Worm (Caenorhabditis elegans) whole organism, midembryonic: ENCODE measurements around the gene clec-166.

Experiments used
- T22C8.4 ChIP-seq: fragments of 200-800 bp; sonication (Bioruptor generic); IDR thresholded peaks from 2 replicates; pipeline ENCODE4 v1.3.6; 2022; ENCODE audit warnings: missing genetic modification characterization, missing compliant biosample characterization
- cog-1 ChIP-seq: sonication (generic microtip); optimal IDR thresholded peaks from 2 replicates; lab custom pipeline; 2016; ENCODE audit warnings: missing genetic modification characterization, missing compliant biosample characterization
- flt-1 ChIP-seq: fragments of 200-800 bp; sonication (Bioruptor generic); IDR thresholded peaks from 2 replicates; pipeline ENCODE4 v1.3.6; 2022; ENCODE audit warnings: missing genetic modification characterization, missing compliant biosample characterization
- klf-2 ChIP-seq: fragments of 200-800 bp; sonication (Bioruptor generic); conservative IDR thresholded peaks from 2 replicates; pipeline ENCODE4 v1.3.6; 2022; ENCODE audit warnings: missing genetic modification reagents, missing genetic modification characterization, missing compliant biosample characterization
- med-1 ChIP-seq: sonication (generic microtip); optimal IDR thresholded peaks from 2 replicates; lab custom pipeline; 2017; ENCODE audit warnings: missing genetic modification characterization, mild to moderate bottlenecking, missing compliant biosample characterization, antibody characterized with exemption, missing genetic modification reagents; ENCODE audit not compliant: insufficient read depth
- ref-1 ChIP-seq: fragments of 200-800 bp; sonication (Bioruptor generic); conservative IDR thresholded peaks from 2 replicates; pipeline ENCODE4 v1.3.6; 2022; ENCODE audit warnings: missing genetic modification reagents, missing genetic modification characterization, missing compliant biosample characterization
- tab-1 ChIP-seq: fragments of 200-800 bp; sonication (Bioruptor generic); IDR thresholded peaks from 2 replicates; pipeline ENCODE4 v1.3.6; 2022; ENCODE audit warnings: missing genetic modification characterization, missing compliant biosample characterization
- ztf-23 ChIP-seq: fragments of 200-800 bp; sonication (Bioruptor generic); IDR thresholded peaks from 2 replicates; pipeline ENCODE4 v1.3.6; 2022; ENCODE audit warnings: missing genetic modification reagents, missing genetic modification characterization, missing compliant biosample characterization
- ztf-29 ChIP-seq: fragments of 200-800 bp; sonication (Bioruptor generic); IDR thresholded peaks from 2 replicates; pipeline ENCODE4 v1.3.6; 2022; ENCODE audit warnings: missing genetic modification reagents, missing genetic modification characterization, missing compliant biosample characterization

The clec-166 gene

DNA sequence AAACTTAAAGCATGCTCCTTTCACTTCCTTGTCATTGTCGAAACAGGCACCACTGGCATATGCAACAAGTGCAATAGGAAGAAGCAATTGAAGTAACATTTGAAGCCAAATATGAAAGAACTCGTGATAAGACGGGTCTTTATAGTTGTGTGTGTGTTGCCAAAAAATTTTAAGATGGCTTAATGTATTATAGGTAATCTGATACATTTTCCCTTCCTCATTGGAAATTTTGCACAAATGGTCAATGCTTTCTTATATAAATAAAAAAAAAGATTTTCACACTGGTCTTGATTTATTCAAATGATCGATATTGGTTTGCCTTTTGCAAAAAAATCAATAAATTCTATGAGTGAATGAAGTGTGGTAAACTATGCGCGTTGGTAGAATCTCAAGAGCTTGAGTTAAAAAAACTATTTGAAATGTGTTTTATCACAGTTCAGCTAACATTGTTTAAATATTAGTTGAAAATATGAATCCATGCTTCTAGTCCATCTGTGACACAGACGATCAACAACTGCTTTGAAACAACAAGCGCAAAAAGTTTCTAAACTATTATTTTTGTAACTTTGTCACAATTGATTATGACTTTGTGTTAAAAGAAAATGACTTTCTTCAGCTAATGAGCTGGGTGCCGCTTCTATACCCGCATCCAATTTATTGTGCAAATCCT is at the start of gene clec-166, which contains the start of gene F38A1.6:
Gene clec-166, minus strand, starts transcription at position 101 of the 670 bp plus-strand sequence.
Gene F38A1.6, plus strand, starts transcription at position 620 of the 670 bp plus-strand sequence.
- TF ChIP-seq T22C8.4: no peak
- TF ChIP-seq flt-1: no peak
- TF ChIP-seq ref-1: no peak
- TF ChIP-seq med-1 (GFP tag; lab: Kevin White, UChicago): no peak
- no peak for TF ChIP-seq cog-1 (tag; lab: Kevin White, UChicago)
- TF ChIP-seq klf-2 (GFP tag; lab: Robert Waterston, UW): no peak
- no peak for TF ChIP-seq tab-1
- no peak for TF ChIP-seq ztf-23 (GFP tag; lab: Robert Waterston, UW)
- TF ChIP-seq ztf-29 (GFP tag; lab: Robert Waterston, UW): no peak

DNA sequence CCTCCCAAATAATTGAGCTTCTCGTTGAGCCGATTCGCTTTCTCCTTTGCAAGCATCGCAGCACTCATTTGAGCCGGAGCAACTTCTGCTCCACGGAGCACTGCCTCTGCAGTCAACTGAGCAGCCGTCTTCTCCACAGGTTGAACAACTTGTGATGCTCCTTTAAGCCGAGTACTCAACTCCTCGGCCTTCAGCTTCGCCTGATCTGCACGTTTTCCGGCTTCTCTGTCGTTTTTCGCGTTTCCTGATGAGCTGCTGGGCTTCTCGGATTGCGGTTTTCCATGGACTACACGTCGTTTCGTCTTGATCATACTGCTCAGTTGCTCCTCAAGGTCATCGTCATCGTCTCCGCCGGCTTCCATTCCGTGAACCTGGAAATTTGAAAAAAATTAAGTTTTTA is 47.8 kb upstream of the clec-166 start:
- TF ChIP-seq ztf-29 (GFP tag; lab: Robert Waterston, UW) (no peak), flt-1 (no peak), med-1 (GFP tag; lab: Kevin White, UChicago) (no peak), ztf-23 (GFP tag; lab: Robert Waterston, UW) (no peak), cog-1 (tag; lab: Kevin White, UChicago) (no peak), klf-2 (GFP tag; lab: Robert Waterston, UW) (no peak), tab-1 (no peak), ref-1 (no peak), T22C8.4 (no peak)

DNA sequence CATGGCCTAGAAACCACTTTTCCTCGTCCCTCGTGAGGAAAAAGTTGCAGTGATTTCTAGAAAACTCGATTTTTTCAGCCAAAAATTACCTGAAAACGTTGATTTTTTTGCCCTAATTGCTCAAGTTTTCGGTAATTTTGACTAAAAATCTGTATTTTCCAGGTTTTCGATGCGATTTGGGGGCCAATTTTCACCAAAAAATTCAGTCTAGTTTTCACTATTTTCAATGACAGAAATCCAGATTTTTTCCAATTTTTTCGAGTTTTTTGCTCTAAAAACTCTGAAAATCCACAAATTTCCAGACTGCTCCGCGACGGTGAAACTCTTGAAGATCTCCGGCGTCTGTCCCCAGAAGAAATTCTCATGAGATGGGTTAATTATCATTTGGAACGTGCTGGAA is 38.2 kb upstream of the clec-166 start, which contains the start of gene plst-1:
Gene plst-1, plus strand, starts transcription at position 301 of the 400 bp plus-strand sequence.
- no peak for TF ChIP-seq ztf-23 (GFP tag; lab: Robert Waterston, UW)
- no peak for TF ChIP-seq tab-1
- no peak for TF ChIP-seq klf-2 (GFP tag; lab: Robert Waterston, UW)
- no peak for TF ChIP-seq med-1 (GFP tag; lab: Kevin White, UChicago)
- no peak for TF ChIP-seq ref-1
- TF ChIP-seq flt-1: no peak
- TF ChIP-seq ztf-29 (GFP tag; lab: Robert Waterston, UW): no peak
- TF ChIP-seq cog-1 (tag; lab: Kevin White, UChicago): no peak
- no peak for TF ChIP-seq T22C8.4

DNA sequence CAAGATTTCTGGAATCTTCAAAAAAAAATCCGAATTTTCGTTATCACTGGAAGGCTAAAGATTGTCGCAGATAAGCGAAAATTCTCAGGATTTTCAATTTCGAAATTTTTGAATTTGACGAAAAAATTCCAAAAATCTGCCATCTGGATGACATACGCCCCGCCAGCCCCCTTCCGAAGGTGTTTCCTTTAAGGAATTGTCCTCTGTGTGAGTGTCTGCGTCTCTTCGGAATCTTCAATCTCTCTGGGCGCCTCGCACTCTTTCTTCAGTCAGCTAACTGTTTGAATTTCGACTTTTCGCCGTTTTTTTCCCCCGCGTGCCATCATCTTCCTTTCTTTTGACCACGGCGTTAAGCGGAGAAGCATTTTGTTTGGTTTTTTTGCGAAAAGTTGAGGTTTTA is 35.4 kb upstream of the clec-166 start:
- TF ChIP-seq T22C8.4 (no peak), klf-2 (GFP tag; lab: Robert Waterston, UW) (no peak), med-1 (GFP tag; lab: Kevin White, UChicago) (no peak), ref-1 (no peak), cog-1 (tag; lab: Kevin White, UChicago) (no peak), ztf-29 (GFP tag; lab: Robert Waterston, UW) (no peak), ztf-23 (GFP tag; lab: Robert Waterston, UW) (no peak), flt-1 (no peak), tab-1 (no peak)

DNA sequence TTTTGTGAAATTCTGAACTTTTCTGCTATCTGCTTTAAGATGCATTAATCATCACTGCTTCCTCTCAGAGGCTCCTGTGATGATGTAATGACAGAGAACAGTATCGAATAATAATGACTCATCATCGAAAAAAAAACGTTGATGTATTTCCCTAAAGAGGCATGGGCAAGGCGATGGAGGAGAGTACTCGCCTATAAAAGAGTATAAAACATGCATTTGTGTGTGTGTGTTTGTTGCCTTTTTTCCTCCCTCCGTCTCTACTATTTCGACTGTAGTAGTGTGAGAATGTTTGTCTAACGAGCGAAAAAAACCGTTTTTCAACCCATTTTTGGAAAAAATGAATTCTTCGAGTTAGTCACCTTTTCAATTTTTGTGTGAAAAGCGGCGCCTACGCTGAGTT is 33.7 kb upstream of the clec-166 start:
- no peak for TF ChIP-seq tab-1
- no peak for TF ChIP-seq cog-1 (tag; lab: Kevin White, UChicago)
- no peak for TF ChIP-seq ref-1

DNA sequence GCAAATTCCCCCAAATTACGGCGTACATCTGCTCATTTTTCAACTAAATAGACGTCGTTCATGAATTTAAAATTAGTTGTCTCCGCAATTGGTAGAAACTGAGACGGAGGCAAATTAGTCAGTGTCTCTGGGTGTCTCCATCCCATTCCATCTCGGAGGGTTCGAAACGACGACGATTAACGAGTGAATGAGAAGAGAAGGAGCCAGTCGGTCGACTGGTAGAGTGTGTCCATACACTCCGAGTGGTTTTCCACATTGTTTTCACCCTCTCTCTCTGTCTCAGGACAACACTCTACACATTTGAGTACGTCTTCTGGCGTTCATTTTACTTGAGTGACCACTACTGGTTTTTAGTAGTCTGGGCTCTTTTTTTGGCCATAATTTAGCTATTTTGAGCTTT is 27.8 kb upstream of the clec-166 start:
- TF ChIP-seq med-1 (GFP tag; lab: Kevin White, UChicago): no peak
- no peak for TF ChIP-seq ztf-29 (GFP tag; lab: Robert Waterston, UW)
- no peak for TF ChIP-seq ref-1
- TF ChIP-seq T22C8.4: no peak
- TF ChIP-seq klf-2 (GFP tag; lab: Robert Waterston, UW): no peak
- no peak for TF ChIP-seq ztf-23 (GFP tag; lab: Robert Waterston, UW)
- no peak for TF ChIP-seq flt-1
- TF ChIP-seq cog-1 (tag; lab: Kevin White, UChicago): no peak
- no peak for TF ChIP-seq tab-1

DNA sequence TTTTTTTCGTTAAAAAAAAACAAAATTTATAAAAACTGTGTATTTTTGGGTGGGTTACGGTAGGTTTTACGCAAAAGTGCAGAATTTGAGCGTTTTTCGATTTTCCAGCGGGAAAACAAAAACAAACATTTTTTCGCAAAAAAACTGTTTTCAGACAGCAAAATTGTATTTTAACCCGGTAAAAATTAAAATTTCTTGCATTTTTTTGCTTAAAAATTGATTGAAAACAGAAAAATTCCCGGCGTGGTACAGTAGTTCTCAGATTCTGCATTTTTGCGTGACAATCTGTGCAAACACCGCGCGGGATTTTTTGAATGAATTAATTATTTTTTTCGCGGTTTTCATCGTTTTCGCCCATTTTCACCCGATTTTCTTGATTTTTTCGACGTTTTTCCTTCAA is 25.9 kb upstream of the clec-166 start:
- TF ChIP-seq klf-2 (GFP tag; lab: Robert Waterston, UW) (no peak), flt-1 (no peak), ztf-23 (GFP tag; lab: Robert Waterston, UW) (no peak)

DNA sequence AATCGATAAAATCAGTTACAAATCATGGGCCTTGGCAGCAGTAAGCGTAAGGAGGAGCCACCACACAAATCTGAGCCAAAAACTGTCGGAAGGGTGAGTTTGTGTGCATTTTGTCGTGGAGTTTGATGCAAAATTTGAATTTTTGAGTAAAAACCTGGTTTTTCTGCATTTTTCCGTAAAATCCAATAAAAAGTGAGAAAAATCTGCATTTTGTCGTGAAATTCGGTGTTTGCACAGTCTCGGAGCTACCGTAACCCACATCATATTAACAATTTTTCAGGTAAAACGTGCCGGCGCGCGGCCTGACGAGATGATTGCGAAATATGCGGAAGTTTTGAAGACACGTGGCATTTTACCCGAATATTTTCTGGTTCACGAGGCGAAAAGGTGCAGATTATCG is 24.8 kb upstream of the clec-166 start:
- TF ChIP-seq ref-1 (no peak), T22C8.4 (no peak), klf-2 (GFP tag; lab: Robert Waterston, UW) (no peak), cog-1 (tag; lab: Kevin White, UChicago) (no peak), tab-1 (no peak), flt-1 (no peak), ztf-29 (GFP tag; lab: Robert Waterston, UW) (no peak), med-1 (GFP tag; lab: Kevin White, UChicago) (no peak), ztf-23 (GFP tag; lab: Robert Waterston, UW) (no peak)

DNA sequence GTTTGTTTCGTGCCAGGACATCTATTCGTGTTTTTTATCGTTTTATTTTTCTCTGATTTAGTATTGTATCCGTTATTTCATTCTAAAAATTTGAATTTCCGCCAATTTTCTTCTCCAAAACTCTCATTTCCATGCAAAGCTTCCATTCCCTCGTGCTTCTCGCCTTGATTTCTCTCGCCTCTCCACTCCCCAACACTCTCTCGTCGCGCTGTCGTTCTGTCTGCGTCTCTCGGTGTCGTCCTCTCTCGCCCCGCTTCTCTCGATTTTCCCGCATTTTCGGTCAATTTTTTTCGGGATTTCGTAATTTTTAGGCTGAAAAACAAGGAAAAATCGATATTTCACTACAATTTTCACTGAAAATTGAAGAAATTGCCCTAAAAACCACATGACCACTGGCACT is 23.4 kb upstream of the clec-166 start, which contains the start of gene C09E9.1:
Gene C09E9.1, plus strand, starts transcription at position 286 of the 400 bp plus-strand sequence.
- TF ChIP-seq T22C8.4 (no peak), cog-1 (tag; lab: Kevin White, UChicago) (no peak), ref-1 (no peak), klf-2 (GFP tag; lab: Robert Waterston, UW) (no peak), flt-1 (no peak), tab-1 (no peak), ztf-23 (GFP tag; lab: Robert Waterston, UW) (no peak), ztf-29 (GFP tag; lab: Robert Waterston, UW) (no peak), med-1 (GFP tag; lab: Kevin White, UChicago) (no peak)

DNA sequence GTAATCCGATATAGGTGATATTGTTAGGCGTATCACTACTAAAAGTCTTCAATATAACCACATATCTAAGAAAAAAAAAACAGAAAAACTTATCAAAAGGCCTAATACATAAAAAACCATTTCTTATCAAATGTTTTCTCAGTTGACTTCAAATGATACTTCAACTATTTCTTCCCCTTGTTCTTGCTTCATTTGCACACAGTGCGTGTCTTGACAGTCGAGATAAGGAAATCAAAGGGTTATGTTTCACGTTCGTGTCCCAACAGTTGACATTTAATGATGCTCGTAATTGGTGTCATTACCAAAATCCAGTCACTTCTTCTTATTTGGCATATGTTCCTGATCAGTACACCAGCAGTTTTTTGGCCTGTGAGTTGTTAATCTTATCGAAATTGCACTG is 15.6 kb upstream of the clec-166 start, which contains the start of gene clec-170:
Gene clec-170, plus strand, starts transcription at position 143 of the 400 bp plus-strand sequence.
- TF ChIP-seq med-1 (GFP tag; lab: Kevin White, UChicago): no peak
- no peak for TF ChIP-seq flt-1
- no peak for TF ChIP-seq ztf-29 (GFP tag; lab: Robert Waterston, UW)
- TF ChIP-seq tab-1: no peak
- TF ChIP-seq cog-1 (tag; lab: Kevin White, UChicago): no peak
